Fruit fly (Drosophila melanogaster) whole organism, adult: ENCODE measurements around the gene CG33003.

ENCODE experiments used
- CG11617 ChIP-seq: fragments of 200-800 bp; sonication (Bioruptor generic); optimal IDR thresholded peaks from 2 replicates; lab custom pipeline; 2017; ENCODE audit warnings: mild to moderate bottlenecking, missing biosample characterization, missing genetic modification reagents, missing genetic modification characterization
- CG12768 ChIP-seq: fragments of 200-800 bp; sonication (Bioruptor generic); optimal IDR thresholded peaks from 2 replicates; lab custom pipeline; 2017; ENCODE audit warnings: missing biosample characterization, missing genetic modification characterization, mild to moderate bottlenecking, moderate library complexity, missing genetic modification reagents
- CG14711 ChIP-seq: fragments of 200-800 bp; sonication (Bioruptor generic); optimal IDR thresholded peaks from 2 replicates; lab custom pipeline; 2018; ENCODE audit warnings: missing biosample characterization, mild to moderate bottlenecking, missing genetic modification characterization, moderate library complexity
- CG1620 ChIP-seq: fragments of 200-800 bp; sonication (Bioruptor generic); optimal IDR thresholded peaks from 2 replicates; lab custom pipeline; 2016; ENCODE audit warnings: missing biosample characterization, missing genetic modification characterization
- CG33017 ChIP-seq: fragments of 200-800 bp; sonication (Bioruptor generic); optimal IDR thresholded peaks from 2 replicates; lab custom pipeline; 2018; ENCODE audit warnings: missing biosample characterization, mild to moderate bottlenecking, missing genetic modification characterization, moderate library complexity
- CG5204 ChIP-seq: fragments of 200-800 bp; sonication (Bioruptor generic); optimal IDR thresholded peaks from 2 replicates; lab custom pipeline; 2016; ENCODE audit warnings: missing biosample characterization, missing genetic modification characterization
- CG7045 ChIP-seq: fragments of 200-800 bp; sonication (Bioruptor generic); optimal IDR thresholded peaks from 2 replicates; lab custom pipeline; 2017; ENCODE audit warnings: missing biosample characterization, mild to moderate bottlenecking, missing genetic modification characterization
- CG7101 ChIP-seq: fragments of 200-800 bp; sonication (Bioruptor generic); optimal IDR thresholded peaks from 2 replicates; lab custom pipeline; 2018; ENCODE audit warnings: missing biosample characterization, mild to moderate bottlenecking, missing genetic modification characterization, moderate library complexity
- Clk ChIP-seq: fragments of 200-800 bp; sonication (Bioruptor generic); optimal IDR thresholded peaks from 2 replicates; lab custom pipeline; 2017; ENCODE audit warnings: missing biosample characterization, missing genetic modification characterization
- Crg-1 ChIP-seq: fragments of 200-800 bp; sonication (Bioruptor generic); optimal IDR thresholded peaks from 2 replicates; lab custom pipeline; 2016; ENCODE audit warnings: missing biosample characterization, missing genetic modification characterization
- Hr96 ChIP-seq: fragments of 200-800 bp; sonication (Bioruptor generic); optimal IDR thresholded peaks from 2 replicates; lab custom pipeline; 2016; ENCODE audit warnings: missing biosample characterization, missing genetic modification characterization
- Mnt ChIP-seq: fragments of 200-800 bp; sonication (Bioruptor generic); optimal IDR thresholded peaks from 2 replicates; lab custom pipeline; 2016; ENCODE audit warnings: missing biosample characterization, mild to moderate bottlenecking, missing genetic modification characterization
- bab1 ChIP-seq: fragments of 200-800 bp; sonication (Bioruptor generic); optimal IDR thresholded peaks from 3 replicates; lab custom pipeline; 2019; ENCODE audit warnings: missing biosample characterization, mild to moderate bottlenecking, missing genetic modification characterization, moderate library complexity
- cic ChIP-seq: fragments of 200-800 bp; sonication (Bioruptor generic); optimal IDR thresholded peaks from 2 replicates; lab custom pipeline; 2017; ENCODE audit warnings: missing biosample characterization, mild to moderate bottlenecking, missing genetic modification characterization, moderate library complexity
- cnc ChIP-seq, 2 experiments: fragments of >200 bp; optimal IDR thresholded peaks; 2 replicates each; lab custom pipeline; 2017
- kay ChIP-seq: fragments of 200-800 bp; sonication (Bioruptor generic); peaks from one replicate; lab custom pipeline; 2016; ENCODE audit warnings: missing biosample characterization, missing genetic modification characterization, borderline replicate concordance
- ovo ChIP-seq: fragments of 200-800 bp; sonication (Bioruptor generic); optimal IDR thresholded peaks from 2 replicates; lab custom pipeline; 2016; ENCODE audit warnings: missing biosample characterization, missing genetic modification characterization
- pad ChIP-seq: fragments of 200-800 bp; sonication (Bioruptor generic); optimal IDR thresholded peaks from 3 replicates; lab custom pipeline; 2017; ENCODE audit warnings: missing biosample characterization, missing genetic modification characterization, mild to moderate bottlenecking, moderate library complexity, missing genetic modification reagents
- tj ChIP-seq: fragments of 200-800 bp; sonication (Bioruptor generic); optimal IDR thresholded peaks from 3 replicates; lab custom pipeline; 2017; ENCODE audit warnings: missing biosample characterization, mild to moderate bottlenecking, missing genetic modification characterization, moderate library complexity
- toe ChIP-seq: fragments of 200-800 bp; sonication (Bioruptor generic); optimal IDR thresholded peaks from 2 replicates; lab custom pipeline; 2016; ENCODE audit warnings: missing biosample characterization, missing genetic modification characterization

The CG33003 gene

DNA sequence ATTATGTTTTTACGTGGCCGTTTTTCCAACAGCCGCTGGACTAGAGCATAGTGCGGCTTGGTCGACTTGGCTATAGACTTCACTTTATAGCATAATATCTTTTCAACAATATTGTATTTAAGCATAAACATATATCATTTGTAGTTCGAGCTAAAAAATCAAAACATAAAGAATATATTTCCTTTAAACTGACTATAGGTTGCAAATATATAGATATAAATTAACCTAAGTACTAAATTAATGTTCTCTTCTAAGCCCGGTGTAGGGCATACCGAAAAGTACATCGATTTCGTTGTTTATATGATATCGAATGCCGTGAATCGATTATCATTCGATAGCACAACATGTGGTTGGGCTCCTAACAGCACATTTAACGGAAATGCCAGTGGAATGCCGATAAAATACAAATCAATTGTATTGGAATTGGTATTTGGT, 47.8 kb downstream of the CG33003 start, which contains the start of gene MFS18:
Gene MFS18 (minus strand): TSS at position 54 of the 435 bp plus-strand sequence.
- peak; percentile 76 for TF ChIP-seq pad (GFP tag; lab: Kevin White, UChicago)
- peak; percentile 97 for TF ChIP-seq CG14711 (tag; lab: Kevin White, UChicago)
- TF ChIP-seq CG7101 (tag; lab: Kevin White, UChicago): peak; percentile 94
- no peak for TF ChIP-seq toe (GFP tag; lab: Kevin White, UChicago)
- TF ChIP-seq ovo (GFP tag; lab: Kevin White, UChicago): peak; percentile 77
- peak; percentile 95 for TF ChIP-seq CG12768 (GFP tag; lab: Kevin White, UChicago)
- TF ChIP-seq bab1 (GFP tag; lab: Kevin White, UChicago): peak; percentile 96
- TF ChIP-seq CG5204: no peak
- TF ChIP-seq CG33017 (tag; lab: Kevin White, UChicago): peak; percentile 93
- TF ChIP-seq Clk (GFP tag; lab: Kevin White, UChicago): peak; percentile 58
- TF ChIP-seq CG7045 (GFP tag; lab: Kevin White, UChicago): peak; percentile 81
- TF ChIP-seq cnc (optimal IDR thresholded peaks at IDR 0.05; lab: Kevin White, UChicago): no peak
- TF ChIP-seq CG11617 (GFP tag; lab: Kevin White, UChicago): peak; percentile 90
- peak; percentile 63 for TF ChIP-seq tj (GFP tag; lab: Kevin White, UChicago)
- TF ChIP-seq Mnt (GFP tag; lab: Kevin White, UChicago): peak; percentile 91
- TF ChIP-seq CG1620 (GFP tag; lab: Kevin White, UChicago): peak; percentile 58
- peak; percentile 57 for TF ChIP-seq Crg-1 (GFP tag; lab: Kevin White, UChicago)
- TF ChIP-seq kay: no peak
- TF ChIP-seq Hr96 (GFP tag; lab: Kevin White, UChicago): no peak
- TF ChIP-seq cic (GFP tag; lab: Kevin White, UChicago): peak; percentile 54
